Fruit fly (Drosophila melanogaster) Kc167 (cell line): Measurements from ENCODE around the gene ebd1.

Experiments
- Sin3A ChIP-seq: fragments of >200 bp; optimal IDR thresholded peaks from 2 replicates; lab custom pipeline; 2018; ENCODE audit warnings: missing external identifiers
- psq ChIP-seq: fragments of >200 bp; optimal IDR thresholded peaks from 2 replicates; lab custom pipeline; 2017; ENCODE audit warnings: missing external identifiers

dm6 chr3L:724518-725341, 39.4 kb upstream of the ebd1 start:
- TF ChIP-seq Sin3A (lab: Kevin White, UChicago) (no peak), psq (lab: Kevin White, UChicago) (no peak)
